Fruit fly (Drosophila melanogaster) whole organism, embryonic: Measurements from ENCODE around the gene Smox.

Source experiments
- Awh ChIP-seq: fragments of 200-800 bp; sonication (Bioruptor generic); IDR thresholded peaks from 2 replicates; pipeline ENCODE4, ENCODE4 v1.3.6; 2022; ENCODE audit warnings: missing biosample characterization, missing genetic modification characterization
- B-H1 ChIP-seq: fragments of 200-800 bp; sonication (Bioruptor generic); IDR thresholded peaks from 3 replicates; pipeline ENCODE4 v1.3.6; 2022; ENCODE audit warnings: missing biosample characterization, missing genetic modification characterization
- BtbVII ChIP-seq: fragments of 200-800 bp; sonication (Bioruptor generic); optimal IDR thresholded peaks from 3 replicates; lab custom pipeline; 2017; ENCODE audit warnings: missing biosample characterization, mild to moderate bottlenecking, missing genetic modification characterization
- CG10274 ChIP-seq: fragments of 200-800 bp; sonication (Bioruptor generic); optimal IDR thresholded peaks from 3 replicates; lab custom pipeline; 2017; ENCODE audit warnings: missing biosample characterization, mild to moderate bottlenecking, missing genetic modification characterization
- CG11085 ChIP-seq: fragments of 200-800 bp; sonication (Bioruptor generic); IDR thresholded peaks from 2 replicates; pipeline ENCODE4 v1.3.6; 2022; ENCODE audit warnings: missing biosample characterization, missing genetic modification characterization
- CG12071 ChIP-seq: fragments of 200-800 bp; sonication (Bioruptor generic); optimal IDR thresholded peaks from 3 replicates; lab custom pipeline; 2018; ENCODE audit warnings: missing biosample characterization, mild to moderate bottlenecking, missing genetic modification characterization
- CG12155 ChIP-seq: fragments of 200-800 bp; sonication (Bioruptor generic); optimal IDR thresholded peaks from 3 replicates; lab custom pipeline; 2016; ENCODE audit warnings: missing biosample characterization, missing genetic modification characterization
- CG1233 ChIP-seq: fragments of 200-800 bp; sonication (Bioruptor generic); optimal IDR thresholded peaks from 4 replicates; lab custom pipeline; 2018; ENCODE audit warnings: missing biosample characterization, mild to moderate bottlenecking, missing genetic modification characterization
- CG14050 ChIP-seq: fragments of 200-800 bp; sonication (Bioruptor generic); IDR thresholded peaks from 3 replicates; pipeline ENCODE4 v1.3.6; 2022; ENCODE audit warnings: missing biosample characterization, missing genetic modification characterization
- CG15479 ChIP-seq: fragments of 200-800 bp; sonication (Bioruptor generic); optimal IDR thresholded peaks from 3 replicates; lab custom pipeline; 2019; ENCODE audit warnings: missing biosample characterization, mild to moderate bottlenecking, missing genetic modification characterization, moderate library complexity
- CG17802 ChIP-seq: fragments of 200-800 bp; sonication (Bioruptor generic); optimal IDR thresholded peaks from 2 replicates; lab custom pipeline; 2018; ENCODE audit warnings: missing biosample characterization, mild to moderate bottlenecking, missing genetic modification characterization, moderate library complexity
- CG18764 ChIP-seq: fragments of 200-800 bp; sonication (Bioruptor generic); optimal IDR thresholded peaks from 3 replicates; lab custom pipeline; 2016; ENCODE audit warnings: missing biosample characterization, missing genetic modification characterization
- CG30431 ChIP-seq: fragments of 200-800 bp; sonication (Bioruptor generic); optimal IDR thresholded peaks from 2 replicates; lab custom pipeline; 2017; ENCODE audit warnings: missing biosample characterization, missing genetic modification characterization
- CG4617 ChIP-seq: fragments of 200-800 bp; sonication (Bioruptor generic); optimal IDR thresholded peaks from 3 replicates; lab custom pipeline; 2016; ENCODE audit warnings: missing biosample characterization, missing genetic modification characterization, borderline replicate concordance
- CG4820 ChIP-seq: fragments of 200-800 bp; sonication (Bioruptor generic); optimal IDR thresholded peaks from 3 replicates; lab custom pipeline; 2016; ENCODE audit warnings: missing biosample characterization, missing genetic modification characterization
- CG6175 ChIP-seq: fragments of 200-800 bp; sonication (Bioruptor generic); IDR thresholded peaks from 3 replicates; pipeline ENCODE4 v1.3.6; 2022; ENCODE audit warnings: missing biosample characterization, missing genetic modification characterization
- CG6654 ChIP-seq: fragments of 200-800 bp; sonication (Bioruptor generic); optimal IDR thresholded peaks from 2 replicates; lab custom pipeline; 2017; ENCODE audit warnings: missing biosample characterization, mild to moderate bottlenecking, missing genetic modification characterization
- CG6765 ChIP-seq: fragments of 200-800 bp; sonication (Bioruptor generic); optimal IDR thresholded peaks from 3 replicates; lab custom pipeline; 2017; ENCODE audit warnings: missing biosample characterization, mild to moderate bottlenecking, missing genetic modification characterization
- CG7357 ChIP-seq: fragments of 200-800 bp; sonication (Bioruptor generic); IDR thresholded peaks from 3 replicates; pipeline ENCODE4 v1.3.6; 2022; ENCODE audit warnings: missing biosample characterization, missing genetic modification characterization
- CG7963 ChIP-seq: fragments of 200-800 bp; sonication (Bioruptor generic); IDR thresholded peaks from 3 replicates; pipeline ENCODE4 v1.3.6; 2022; ENCODE audit warnings: missing biosample characterization, missing genetic modification characterization; ENCODE audit not compliant: partially characterized antibody
- CG8281 ChIP-seq: fragments of 200-800 bp; sonication (Bioruptor generic); optimal IDR thresholded peaks from 2 replicates; lab custom pipeline; 2018; ENCODE audit warnings: missing biosample characterization, mild to moderate bottlenecking, missing genetic modification characterization, moderate library complexity
- Dip2 ChIP-seq: fragments of 200-800 bp; sonication (Bioruptor generic); IDR thresholded peaks from 2 replicates; pipeline ENCODE4 v1.3.6; 2022; ENCODE audit warnings: missing biosample characterization, missing genetic modification characterization
- Drgx ChIP-seq: fragments of 200-800 bp; sonication (Bioruptor generic); IDR thresholded peaks from 2 replicates; pipeline ENCODE4 v1.3.6; 2022; ENCODE audit warnings: missing biosample characterization, missing genetic modification characterization
- Elba2 ChIP-seq: fragments of 200-800 bp; sonication (Bioruptor generic); optimal IDR thresholded peaks from 3 replicates; lab custom pipeline; 2016; ENCODE audit warnings: missing biosample characterization, missing genetic modification characterization
- HLH3B ChIP-seq: fragments of 200-800 bp; sonication (Bioruptor generic); IDR thresholded peaks from 2 replicates; pipeline ENCODE4 v1.3.6; 2022; ENCODE audit warnings: missing biosample characterization, missing genetic modification characterization
- HLH54F ChIP-seq: fragments of 200-800 bp; sonication (Bioruptor generic); optimal IDR thresholded peaks from 3 replicates; lab custom pipeline; 2016; ENCODE audit warnings: missing biosample characterization, missing genetic modification characterization
- HmgD ChIP-seq: fragments of 200-800 bp; sonication (Bioruptor generic); optimal IDR thresholded peaks from 3 replicates; lab custom pipeline; 2016; ENCODE audit warnings: missing biosample characterization, missing genetic modification characterization
- Myb ChIP-seq: fragments of 200-800 bp; sonication (Bioruptor generic); optimal IDR thresholded peaks from 2 replicates; lab custom pipeline; 2016; ENCODE audit warnings: missing biosample characterization, missing genetic modification characterization
- Usf ChIP-seq: fragments of 200-800 bp; sonication (Bioruptor generic); optimal IDR thresholded peaks from 2 replicates; lab custom pipeline; 2017; ENCODE audit warnings: missing genotype, missing biosample characterization, missing genetic modification characterization
- bab2 ChIP-seq: fragments of 200-800 bp; sonication (Bioruptor generic); optimal IDR thresholded peaks from 2 replicates; lab custom pipeline; 2016; ENCODE audit warnings: missing biosample characterization, missing genetic modification characterization
- bcd ChIP-seq: fragments of 200-800 bp; sonication (Bioruptor generic); optimal IDR thresholded peaks from 2 replicates; lab custom pipeline; 2017; ENCODE audit warnings: missing biosample characterization, mild to moderate bottlenecking, missing genetic modification characterization
- br ChIP-seq: fragments of >200 bp; optimal IDR thresholded peaks from 2 replicates; lab custom pipeline; 2017
- cad ChIP-seq: fragments of >200 bp; optimal IDR thresholded peaks from 2 replicates; lab custom pipeline; 2017; ENCODE audit warnings: missing biosample characterization, missing genetic modification characterization
- caup ChIP-seq: fragments of 200-800 bp; sonication (Bioruptor generic); optimal IDR thresholded peaks from 3 replicates; lab custom pipeline; 2017; ENCODE audit warnings: missing biosample characterization, mild to moderate bottlenecking, missing genetic modification characterization, moderate library complexity; ENCODE audit not compliant: severe bottlenecking
- dati ChIP-seq: fragments of 200-800 bp; sonication (Bioruptor generic); IDR thresholded peaks from 2 replicates; pipeline ENCODE4 v1.3.6; 2022; ENCODE audit warnings: missing biosample characterization, missing genetic modification characterization
- dmrt99B ChIP-seq: fragments of 200-800 bp; sonication (Bioruptor generic); optimal IDR thresholded peaks from 2 replicates; lab custom pipeline; 2018; ENCODE audit warnings: missing biosample characterization, mild to moderate bottlenecking, missing genetic modification characterization, moderate library complexity
- dysf ChIP-seq: fragments of 200-800 bp; sonication (Bioruptor generic); IDR thresholded peaks from 3 replicates; pipeline ENCODE4 v1.3.6; 2022; ENCODE audit warnings: missing biosample characterization, missing genetic modification characterization
- fru ChIP-seq: fragments of >200 bp; optimal IDR thresholded peaks from 2 replicates; lab custom pipeline; 2017
- ftz-f1 ChIP-seq: fragments of 200-800 bp; sonication (Bioruptor generic); optimal IDR thresholded peaks from 2 replicates; lab custom pipeline; 2016; ENCODE audit warnings: missing biosample characterization, missing genetic modification characterization
- ind ChIP-seq: fragments of 200-800 bp; sonication (Bioruptor generic); optimal IDR thresholded peaks from 3 replicates; lab custom pipeline; 2016; ENCODE audit warnings: missing biosample characterization, missing genetic modification characterization
- insv ChIP-seq, 2 experiments: fragments of 200-800 bp; sonication (Bioruptor generic); optimal IDR thresholded peaks; 3 replicates each; lab custom pipeline; 2016 to 2018; ENCODE audit warnings: missing biosample characterization in 2 of 2, missing genetic modification characterization in 2 of 2
- kah ChIP-seq: fragments of 200-800 bp; sonication (Bioruptor generic); optimal IDR thresholded peaks from 2 replicates; lab custom pipeline; 2018; ENCODE audit warnings: missing biosample characterization, mild to moderate bottlenecking, missing genetic modification characterization
- luna ChIP-seq: fragments of 200-800 bp; sonication (Bioruptor generic); optimal IDR thresholded peaks from 2 replicates; lab custom pipeline; 2016; ENCODE audit warnings: missing biosample characterization, missing genetic modification characterization
- repo ChIP-seq: fragments of 200-800 bp; sonication (Bioruptor generic); optimal IDR thresholded peaks from 2 replicates; lab custom pipeline; 2016; ENCODE audit warnings: missing biosample characterization, missing genetic modification characterization
- slou ChIP-seq: fragments of 200-800 bp; sonication (Bioruptor generic); optimal IDR thresholded peaks from 3 replicates; lab custom pipeline; 2016; ENCODE audit warnings: missing biosample characterization, missing genetic modification characterization
- trh ChIP-seq: fragments of 200-800 bp; sonication (Bioruptor generic); optimal IDR thresholded peaks from 2 replicates; lab custom pipeline; 2016; ENCODE audit warnings: missing biosample characterization, missing genetic modification characterization
- unc-4 ChIP-seq: fragments of 200-800 bp; sonication (Bioruptor generic); IDR thresholded peaks from 2 replicates; pipeline ENCODE4 v1.3.6; 2022; ENCODE audit warnings: missing biosample characterization, missing genetic modification characterization; ENCODE audit not compliant: partially characterized antibody
- wek ChIP-seq: fragments of 200-800 bp; sonication (Bioruptor generic); optimal IDR thresholded peaks from 3 replicates; lab custom pipeline; 2018; ENCODE audit warnings: missing biosample characterization, mild to moderate bottlenecking, missing genetic modification characterization, moderate library complexity
- zen ChIP-seq: fragments of 200-800 bp; sonication (Bioruptor generic); optimal IDR thresholded peaks from 3 replicates; lab custom pipeline; 2018; ENCODE audit warnings: missing biosample characterization, mild to moderate bottlenecking, missing genetic modification characterization, moderate library complexity
- zen2 ChIP-seq: fragments of 200-800 bp; sonication (Bioruptor generic); IDR thresholded peaks from 3 replicates; pipeline ENCODE4 v1.3.6; 2022; ENCODE audit warnings: missing biosample characterization, missing genetic modification characterization; ENCODE audit not compliant: partially characterized antibody

Gene Smox

DNA sequence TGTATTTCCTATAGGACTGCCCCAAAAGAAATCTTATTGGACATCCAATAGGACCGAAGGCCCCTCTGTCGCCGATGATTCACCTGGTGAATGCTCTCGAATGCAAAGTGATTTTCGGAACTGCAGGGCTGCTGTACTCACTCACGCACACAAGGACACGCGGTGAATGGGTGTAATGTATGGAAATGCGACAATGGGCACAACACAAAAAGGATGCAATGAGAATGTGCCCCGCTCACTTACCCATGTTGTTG, 41.3 kb downstream of the Smox start:
- no peak for TF ChIP-seq Awh (GFP tag; lab: Robert Waterston, UW)
- no peak for TF ChIP-seq zen2 (GFP tag; lab: Robert Waterston, UW)
- TF ChIP-seq cad, result no peak
- TF ChIP-seq caup (GFP tag; lab: Kevin White, UChicago), result no peak
- TF ChIP-seq bcd (GFP tag; lab: Kevin White, UChicago), result no peak
- TF ChIP-seq slou (GFP tag; lab: Kevin White, UChicago), result no peak
- peak in 1 of 2 experiments; percentile 80 for TF ChIP-seq insv (GFP tag; optimal IDR thresholded peaks at IDR 0.05; lab: Kevin White, UChicago)
- TF ChIP-seq Elba2 (GFP tag; lab: Kevin White, UChicago), result peak; percentile 87
- TF ChIP-seq Drgx, result no peak
- TF ChIP-seq CG7357 (GFP tag; lab: Robert Waterston, UW), result no peak
- TF ChIP-seq wek (GFP tag; lab: Kevin White, UChicago), result no peak
- TF ChIP-seq trh (GFP tag; lab: Kevin White, UChicago), result no peak

DNA sequence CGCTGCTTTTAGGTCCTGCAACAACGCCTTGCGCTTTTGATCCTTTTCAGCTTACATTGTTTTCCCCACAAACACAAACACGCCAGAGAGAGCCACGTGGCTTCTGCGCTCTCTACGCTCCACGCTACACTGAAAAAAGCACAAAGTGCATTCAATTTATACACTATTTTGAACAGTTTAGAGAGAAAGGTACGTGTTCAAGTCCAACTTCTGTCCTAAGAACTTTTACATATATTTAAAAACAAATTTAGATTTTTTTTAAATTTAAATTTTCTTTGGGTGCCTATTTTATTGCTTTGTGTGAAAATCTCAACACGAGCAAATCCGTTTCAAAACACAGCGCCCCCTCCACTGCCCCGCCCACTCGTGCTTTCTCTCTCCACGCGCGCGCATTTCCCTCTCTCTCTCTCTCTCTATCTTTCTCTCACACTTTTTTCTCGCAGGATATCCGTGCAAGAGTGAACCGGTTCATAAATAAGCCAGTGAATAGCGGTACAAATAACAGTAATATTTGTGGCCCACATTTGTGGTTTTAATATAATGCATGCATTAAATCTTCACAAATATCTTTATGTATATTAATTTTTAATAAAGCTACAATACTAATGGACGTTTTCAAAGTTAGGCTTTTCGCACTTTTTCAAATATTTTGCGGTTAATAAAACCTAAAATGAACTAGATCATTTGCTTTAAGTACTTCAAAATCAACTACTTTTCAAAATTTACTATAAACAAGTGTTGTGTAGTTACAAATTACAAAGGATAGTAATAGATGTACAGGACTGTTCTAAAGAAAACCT, 41.9 kb downstream of the Smox start:
- TF ChIP-seq CG6654 (GFP tag; lab: Kevin White, UChicago) (peak; percentile 62), CG8281 (peak; percentile 21), dysf (GFP tag; lab: Robert Waterston, UW) (peak; percentile 90), Myb (GFP tag; lab: Kevin White, UChicago) (peak; percentile 42), unc-4 (no peak), fru (lab: Kevin White, UChicago) (no peak), CG30431 (GFP tag; lab: Kevin White, UChicago) (peak; percentile 66), Dip2 (GFP tag; lab: Robert Waterston, UW) (no peak), CG17802 (tag; lab: Kevin White, UChicago) (peak; percentile 47), kah (GFP tag; lab: Kevin White, UChicago) (peak; percentile 42), luna (GFP tag; lab: Kevin White, UChicago) (no peak), ind (GFP tag; lab: Kevin White, UChicago) (peak; percentile 70), HLH3B (GFP tag; lab: Robert Waterston, UW) (peak; percentile 92), CG6175 (GFP tag; lab: Robert Waterston, UW) (0 out of 3 replicates have a peak, but pooled peaks have one; percentile 64), CG12071 (GFP tag; lab: Kevin White, UChicago) (peak; percentile 71), HLH54F (GFP tag; lab: Kevin White, UChicago) (peak; percentile 49), CG14050 (GFP tag; lab: Robert Waterston, UW) (peak; percentile 84), CG7963 (GFP tag; lab: Robert Waterston, UW) (no peak), CG6765 (peak; percentile 70), ftz-f1 (GFP tag; lab: Kevin White, UChicago) (no peak), CG4820 (GFP tag; lab: Kevin White, UChicago) (peak; percentile 60), CG11085 (GFP tag; lab: Robert Waterston, UW) (peak; percentile 34; the same call in 1 of the 2 replicates), CG1233 (GFP tag; lab: Kevin White, UChicago) (peak; percentile 70), zen (tag; lab: Kevin White, UChicago) (peak; percentile 49), CG18764 (GFP tag; lab: Kevin White, UChicago) (peak; percentile 34), br (lab: Kevin White, UChicago) (no peak), CG12155 (GFP tag; lab: Kevin White, UChicago) (peak; percentile 68), BtbVII (GFP tag; lab: Kevin White, UChicago) (peak; percentile 81), repo (GFP tag; lab: Kevin White, UChicago) (no peak), HmgD (no peak), dmrt99B (tag; lab: Kevin White, UChicago) (peak; percentile 90), B-H1 (peak; percentile 76; the same call in 2 of the 3 replicates), dati (peak; percentile 59), CG10274 (GFP tag; lab: Kevin White, UChicago) (peak; percentile 35), CG4617 (GFP tag; lab: Kevin White, UChicago) (peak; percentile 26), CG15479 (no peak), bab2 (GFP tag; lab: Kevin White, UChicago) (peak; percentile 58), Usf (GFP tag; lab: Kevin White, UChicago) (peak; percentile 27)
